Worm (Caenorhabditis elegans) whole organism, L1 larva: Measurements from ENCODE around the gene cox-6C.

Experiments
- elt-3 ChIP-seq, 6 experiments: fragments of 150-350 bp in 1 of 6; sonication (generic microtip); optimal IDR thresholded peaks; 2 replicates each; lab custom pipeline; 2017 to 2018; ENCODE audit warnings: missing biosample characterization in 6 of 6, missing genetic modification characterization in 6 of 6, inconsistent platforms in 1 of 6
- fos-1 ChIP-seq: fragments of 150-350 bp; optimal IDR thresholded peaks from 2 replicates; lab custom pipeline; 2014; ENCODE audit warnings: missing biosample characterization, missing genetic modification characterization
- lin-39 ChIP-seq: fragments of 150-350 bp; optimal IDR thresholded peaks from 2 replicates; lab custom pipeline; 2014; ENCODE audit warnings: missing biosample characterization, missing genetic modification reagents, missing genetic modification characterization
- nhr-11 ChIP-seq: fragments of 150-350 bp; optimal IDR thresholded peaks from 2 replicates; lab custom pipeline; 2014; ENCODE audit warnings: missing biosample characterization, missing genetic modification characterization
- nhr-237 ChIP-seq: fragments of 150-350 bp; optimal IDR thresholded peaks from 2 replicates; lab custom pipeline; 2014; ENCODE audit warnings: missing biosample characterization, missing genetic modification characterization
- tbx-2 ChIP-seq: sonication (generic microtip); optimal IDR thresholded peaks from 2 replicates; lab custom pipeline; 2016; ENCODE audit warnings: missing genetic modification characterization, missing compliant biosample characterization

ce11 chrIV:128525-128924 lies 2.0 kb downstream of the cox-6C start:
- TF ChIP-seq lin-39 (tag; lab: Kevin White, UChicago) (no peak), nhr-11 (tag; lab: Kevin White, UChicago) (no peak), fos-1 (tag; lab: Kevin White, UChicago) (no peak), tbx-2 (tag; lab: Kevin White, UChicago) (no peak), elt-3 (tag; optimal IDR thresholded peaks at IDR 0.05; lab: Kevin White, UChicago) (no peak), nhr-237 (tag; lab: Kevin White, UChicago) (no peak)
